Fruit fly (Drosophila melanogaster): ENCODE results near the gene Octalpha2R.
A peak's percentile ranks its signal among the peaks of the same experiment; 100 is the strongest.

Gene Octalpha2R

DNA sequence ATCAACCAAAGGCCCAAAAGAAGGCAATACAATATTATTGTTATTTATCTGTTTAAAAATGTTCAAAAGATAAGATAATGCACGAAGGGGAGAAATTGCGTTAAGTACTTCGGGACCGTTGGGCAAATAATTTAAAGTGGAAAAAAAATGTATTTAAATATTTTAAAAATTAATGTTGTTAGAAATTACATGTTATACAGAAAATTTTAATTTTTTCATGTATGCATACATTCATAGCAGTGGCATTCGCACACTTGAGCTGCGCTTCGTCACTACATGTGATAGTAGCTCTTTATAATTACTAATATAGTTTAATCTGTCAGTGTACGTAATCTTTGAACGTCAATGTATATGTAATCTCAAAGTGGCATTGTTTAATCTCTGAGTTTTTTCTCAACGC is 46.2 kb upstream of the Octalpha2R start (continued):
- TF ChIP-seq Sry-β (GFP tag; optimal IDR thresholded peaks at IDR 0.05): no peak
- peak; percentile 76 for TF ChIP-seq Gug (GFP tag; IDR thresholded peaks at IDR 0.05)
- no peak for TF ChIP-seq CG10321 (GFP tag; IDR thresholded peaks at IDR 0.05)

dm6 chr3R:18875228-18875627 is 26.2 kb upstream of the Octalpha2R start, which contains the start of gene CG14298:
Gene CG14298, plus strand, starts transcription at chr3R:18875528.
- TF ChIP-seq CG8281 (tag; optimal IDR thresholded peaks at IDR 0.05) (peak; percentile 79), CG7271 (tag; optimal IDR thresholded peaks at IDR 0.05) (no peak)

DNA sequence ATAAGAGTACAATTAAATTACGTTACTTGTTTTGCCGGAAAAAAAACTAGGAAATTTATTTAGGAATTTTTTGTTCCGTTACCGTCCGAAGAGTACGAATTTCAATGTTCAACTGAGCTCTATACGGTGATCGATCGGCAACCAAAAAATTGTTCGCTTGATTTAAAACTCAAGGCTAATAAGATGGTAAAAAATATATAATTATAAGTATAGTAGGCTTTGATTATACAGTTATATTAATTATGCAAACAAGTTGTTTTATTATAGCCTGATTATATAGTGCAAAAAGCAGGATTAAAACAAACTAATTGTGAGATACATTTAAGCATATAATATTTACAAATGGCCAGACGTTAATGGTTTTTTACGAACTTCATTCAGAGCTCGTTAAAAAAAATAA is 2.7 kb upstream of the Octalpha2R start, which contains the start of gene CG31226:
TSS of gene CG31226 (minus strand) at position 101 of the 400 bp plus-strand sequence.
- TF ChIP-seq schlank (tag; optimal IDR thresholded peaks at IDR 0.05): no peak
- no peak for TF ChIP-seq CG14014 (GFP tag; IDR thresholded peaks at IDR 0.05)
- TF ChIP-seq CG18476 (GFP tag; optimal IDR thresholded peaks at IDR 0.05): no peak
- no peak for TF ChIP-seq CG13296 (GFP tag; optimal IDR thresholded peaks at IDR 0.05)
- TF ChIP-seq CG3995 (GFP tag; optimal IDR thresholded peaks at IDR 0.05): no peak
- no peak for TF ChIP-seq D (optimal IDR thresholded peaks at IDR 0.05)
- TF ChIP-seq D (GFP tag; optimal IDR thresholded peaks at IDR 0.05): no peak
- no peak for TF ChIP-seq cad (GFP tag; optimal IDR thresholded peaks at IDR 0.05)
- TF ChIP-seq CG13287 (GFP tag; IDR thresholded peaks at IDR 0.05; ENCODE audit: partially characterized antibody): no peak
- no peak for TF ChIP-seq pfk (GFP tag; optimal IDR thresholded peaks at IDR 0.05)

- TF ChIP-seq CG8290 (GFP tag; optimal IDR thresholded peaks at IDR 0.05) (no peak), CG8290 (tag; optimal IDR thresholded peaks at IDR 0.05) (no peak), mirr (GFP tag; optimal IDR thresholded peaks at IDR 0.05) (no peak), CG32532 (GFP tag; IDR thresholded peaks at IDR 0.05) (no peak), stc (GFP tag; IDR thresholded peaks at IDR 0.05) (no peak), tgo (GFP tag; IDR thresholded peaks at IDR 0.05) (0 out of 3 replicates have a peak, but pooled peaks have one; percentile 19), Six4 (GFP tag; optimal IDR thresholded peaks at IDR 0.05) (no peak), tin (GFP tag; optimal IDR thresholded peaks at IDR 0.05) (peak; percentile 32), bab2 (GFP tag; optimal IDR thresholded peaks at IDR 0.05) (no peak), Dfd (GFP tag; optimal IDR thresholded peaks at IDR 0.05) (no peak), al (GFP tag; IDR thresholded peaks at IDR 0.05) (no peak), CG8281 (tag; optimal IDR thresholded peaks at IDR 0.05) (peak; percentile 94), da (GFP tag; optimal IDR thresholded peaks at IDR 0.05) (no peak), run (tag; optimal IDR thresholded peaks at IDR 0.05) (no peak), CG4282 (GFP tag; optimal IDR thresholded peaks at IDR 0.05) (no peak), sens-2 (GFP tag; IDR thresholded peaks at IDR 0.05) (no peak), dysf (GFP tag; IDR thresholded peaks at IDR 0.05) (0 out of 3 replicates have a peak, but pooled peaks have one; percentile 35), CG15073 (GFP tag; optimal IDR thresholded peaks at IDR 0.05) (no peak), Drgx (GFP tag; IDR thresholded peaks at IDR 0.05) (peak; percentile 21; the same call in 1 of the 2 replicates), CG14667 (GFP tag; IDR thresholded peaks at IDR 0.05) (peak; percentile 34; the same call in 1 of the 2 replicates), CG18476 (GFP tag; optimal IDR thresholded peaks at IDR 0.05) (no peak), Ets65A (GFP tag) (no peak), HLH54F (GFP tag; optimal IDR thresholded peaks at IDR 0.05) (no peak), oc (tag; optimal IDR thresholded peaks at IDR 0.05) (no peak), pnt (GFP tag; optimal IDR thresholded peaks at IDR 0.05) (no peak), Chrac-16 (GFP tag; optimal IDR thresholded peaks at IDR 0.05) (no peak), B-H1 (GFP tag; IDR thresholded peaks at IDR 0.05) (no peak), zf30C (GFP tag; optimal IDR thresholded peaks at IDR 0.05) (no peak), cad (GFP tag; optimal IDR thresholded peaks at IDR 0.05) (no peak), fru (optimal IDR thresholded peaks at IDR 0.05) (no peak), CG11560 (tag; IDR thresholded peaks at IDR 0.05) (no peak), H2.0 (GFP tag; IDR thresholded peaks at IDR 0.05) (no peak), knrl (GFP tag; IDR thresholded peaks at IDR 0.05; ENCODE audit: partially characterized antibody) (no peak), CG10267 (tag; optimal IDR thresholded peaks at IDR 0.05) (no peak), CG17361 (GFP tag; IDR thresholded peaks at IDR 0.05) (no peak)
Observed at dm6 chr3R:18804278-18804903, 44.6 kb downstream of the Octalpha2R start.

Measured in whole organism, embryonic.